Fruit fly (Drosophila melanogaster): ENCODE data around the gene CG33777.

Gene CG33777

dm6 chr3L:4508307-4508706 is 46.7 kb downstream of the CG33777 start, which contains the start of gene NT1:
TSS of gene NT1 (minus strand) at chr3L:4508433.
- no peak for TF ChIP-seq noc (tag; optimal IDR thresholded peaks at IDR 0.05)

dm6 chr3L:4507846-4508245 is 47.2 kb downstream of the CG33777 start:
- TF ChIP-seq noc (tag; optimal IDR thresholded peaks at IDR 0.05), result no peak

Measured in whole organism, larva.